Fruit fly (Drosophila melanogaster): ENCODE results near the gene Cln7.

DNA sequence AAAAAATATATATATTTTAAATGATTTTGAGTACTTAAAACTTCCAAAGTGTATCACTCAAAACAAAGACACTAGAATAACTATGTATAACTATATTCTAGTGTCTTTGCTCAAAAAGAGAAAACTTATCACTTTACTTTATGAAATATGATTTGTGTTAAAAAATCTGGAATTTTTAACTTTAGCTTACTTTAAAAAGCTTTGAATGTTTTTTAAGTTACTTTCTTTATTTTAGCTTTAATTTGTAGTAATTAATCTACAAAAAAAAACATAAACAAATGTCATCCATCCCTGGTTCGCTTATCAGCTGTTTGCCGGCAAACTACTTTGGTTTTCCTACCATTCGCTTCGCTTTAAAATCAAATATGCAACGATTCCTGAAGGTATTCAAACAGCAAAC lies 25.2 kb downstream of the Cln7 start, which contains the start of gene CG8607:
- no peak for TF ChIP-seq salr (GFP tag; optimal IDR thresholded peaks at IDR 0.05)
- no peak for TF ChIP-seq vri (GFP tag; optimal IDR thresholded peaks at IDR 0.05)
- no peak for TF ChIP-seq CG11902 (GFP tag; optimal IDR thresholded peaks at IDR 0.05)
- TF ChIP-seq spab (GFP tag; optimal IDR thresholded peaks at IDR 0.05): no peak
- TF ChIP-seq CG6854 (GFP tag; optimal IDR thresholded peaks at IDR 0.05): no peak
- no peak for TF ChIP-seq CG34406 (GFP tag; optimal IDR thresholded peaks at IDR 0.05)
- TF ChIP-seq Smox (GFP tag; optimal IDR thresholded peaks at IDR 0.05): no peak
- no peak for TF ChIP-seq Sox15 (GFP tag; optimal IDR thresholded peaks at IDR 0.05)
- TF ChIP-seq Lpt (GFP tag; optimal IDR thresholded peaks at IDR 0.05): no peak
- TF ChIP-seq Blimp-1 (GFP tag; optimal IDR thresholded peaks at IDR 0.05): no peak
- no peak for TF ChIP-seq Met (GFP tag; optimal IDR thresholded peaks at IDR 0.05)

All from whole organism, prepupa.